Worm (Caenorhabditis elegans) whole organism, late embryonic: ENCODE results near the gene F44D12.8.

ENCODE experiments used
- K09A11.1 ChIP-seq: sonication (generic microtip); optimal IDR thresholded peaks from 2 replicates; lab custom pipeline; 2017; ENCODE audit warnings: antibody characterized with exemption, mild to moderate bottlenecking, missing genetic modification characterization, missing compliant biosample characterization; ENCODE audit not compliant: insufficient read depth
- ceh-2 ChIP-seq: sonication (generic microtip); optimal IDR thresholded peaks from 2 replicates; lab custom pipeline; 2016; ENCODE audit warnings: missing genotype, missing genetic modification characterization, missing compliant biosample characterization
- ceh-48 ChIP-seq: sonication (generic microtip); optimal IDR thresholded peaks from 2 replicates; lab custom pipeline; 2016; ENCODE audit warnings: missing genetic modification characterization, inconsistent platforms, missing compliant biosample characterization
- che-1 ChIP-seq: sonication (generic microtip); optimal IDR thresholded peaks from 2 replicates; lab custom pipeline; 2016; ENCODE audit warnings: mild to moderate bottlenecking, missing genetic modification characterization, missing compliant biosample characterization
- dve-1 ChIP-seq: sonication (generic microtip); optimal IDR thresholded peaks from 2 replicates; lab custom pipeline; 2017; ENCODE audit warnings: antibody characterized with exemption, mild to moderate bottlenecking, missing genetic modification characterization, missing compliant biosample characterization
- fkh-10 ChIP-seq: fragments of 150-350 bp; optimal IDR thresholded peaks from 2 replicates; lab custom pipeline; 2014; ENCODE audit warnings: missing biosample characterization, missing genetic modification reagents, missing genetic modification characterization
- gmeb-2 ChIP-seq: sonication (generic microtip); optimal IDR thresholded peaks from 2 replicates; lab custom pipeline; 2016; ENCODE audit warnings: missing genetic modification characterization, inconsistent platforms, missing compliant biosample characterization
- lim-6 ChIP-seq: sonication (generic microtip); optimal IDR thresholded peaks from 2 replicates; lab custom pipeline; 2016; ENCODE audit warnings: missing genetic modification characterization, missing compliant biosample characterization
- lin-11 ChIP-seq: fragments of 200-800 bp; sonication (Bioruptor generic); optimal IDR thresholded peaks from 2 replicates; lab custom pipeline; 2018; ENCODE audit warnings: mild to moderate bottlenecking, missing genetic modification characterization, missing compliant biosample characterization
- odd-2 ChIP-seq: sonication (generic microtip); optimal IDR thresholded peaks from 2 replicates; lab custom pipeline; 2017; ENCODE audit warnings: antibody characterized with exemption, mild to moderate bottlenecking, missing genetic modification characterization, missing compliant biosample characterization
- sox-4 ChIP-seq: sonication (generic microtip); optimal IDR thresholded peaks from 2 replicates; lab custom pipeline; 2017; ENCODE audit warnings: mild to moderate bottlenecking, missing genetic modification characterization, inconsistent platforms, missing compliant biosample characterization
- tbx-2 ChIP-seq: sonication (generic microtip); optimal IDR thresholded peaks from 2 replicates; lab custom pipeline; 2016; ENCODE audit warnings: missing genetic modification characterization, missing compliant biosample characterization

- no peak for TF ChIP-seq lim-6
- TF ChIP-seq fkh-10 (GFP tag; lab: Kevin White, UChicago), result no peak
- TF ChIP-seq gmeb-2, result no peak
- TF ChIP-seq lin-11 (tag; lab: Kevin White, UChicago), result no peak
- TF ChIP-seq sox-4 (tag; lab: Kevin White, UChicago), result no peak
- TF ChIP-seq K09A11.1 (tag; lab: Kevin White, UChicago), result no peak
- TF ChIP-seq ceh-2, result no peak
- no peak for TF ChIP-seq che-1 (tag; lab: Kevin White, UChicago)
- no peak for TF ChIP-seq ceh-48 (tag; lab: Kevin White, UChicago)
- no peak for TF ChIP-seq dve-1 (tag; lab: Kevin White, UChicago)
- TF ChIP-seq tbx-2 (tag; lab: Kevin White, UChicago), result no peak
- no peak for TF ChIP-seq odd-2
Measured at ce11 chrIV:10068266-10068665, 45.2 kb downstream of the F44D12.8 start.
